Worm (Caenorhabditis elegans): ENCODE measurements around the gene gmeb-3.

Gene gmeb-3

ce11 chrIII:3797180-3798026 is 29.1 kb downstream of the gmeb-3 start:
- TF ChIP-seq hnd-1 (tag; optimal IDR thresholded peaks at IDR 0.05): no peak
- no peak for TF ChIP-seq hmg-4 (GFP tag; optimal IDR thresholded peaks at IDR 0.05)
- TF ChIP-seq sea-1 (GFP tag; conservative IDR thresholded peaks at IDR 0.05): no peak
- TF ChIP-seq F13C5.2 (tag; optimal IDR thresholded peaks at IDR 0.05): no peak
- no peak for TF ChIP-seq flt-1 (GFP tag; IDR thresholded peaks at IDR 0.05)
- no peak for TF ChIP-seq tbx-37 (GFP tag; conservative IDR thresholded peaks at IDR 0.05)
- no peak for TF ChIP-seq ceh-13 (GFP tag; optimal IDR thresholded peaks at IDR 0.05)
- TF ChIP-seq hmbx-1 (tag; optimal IDR thresholded peaks at IDR 0.05): no peak
- TF ChIP-seq pes-1 (GFP tag; IDR thresholded peaks at IDR 0.05): no peak
- TF ChIP-seq scrt-1 (GFP tag; IDR thresholded peaks at IDR 0.05): no peak
- TF ChIP-seq B0310.2 (tag; optimal IDR thresholded peaks at IDR 0.05): no peak
- no peak for TF ChIP-seq aly-1 (tag; optimal IDR thresholded peaks at IDR 0.05)
- TF ChIP-seq ets-7 (tag; optimal IDR thresholded peaks at IDR 0.05): no peak
- no peak for TF ChIP-seq ama-1 (optimal IDR thresholded peaks at IDR 0.05)
- no peak for TF ChIP-seq tbx-11 (GFP tag; IDR thresholded peaks at IDR 0.05)
- no peak for TF ChIP-seq tra-4 (tag; optimal IDR thresholded peaks at IDR 0.05)
- TF ChIP-seq ceh-36 (tag; optimal IDR thresholded peaks at IDR 0.05): no peak

- TF ChIP-seq hmg-4 (GFP tag; optimal IDR thresholded peaks at IDR 0.05) (no peak), tbx-37 (GFP tag; conservative IDR thresholded peaks at IDR 0.05) (no peak), tra-4 (tag; optimal IDR thresholded peaks at IDR 0.05) (no peak), tbx-11 (GFP tag; IDR thresholded peaks at IDR 0.05) (no peak)
Observed at ce11 chrIII:3798416-3798815, 30.1 kb downstream of the gmeb-3 start.

ce11 chrIII:3799213-3799612 is 30.9 kb downstream of the gmeb-3 start:
- TF ChIP-seq ama-1 (optimal IDR thresholded peaks at IDR 0.05) (no peak), ceh-13 (GFP tag; optimal IDR thresholded peaks at IDR 0.05) (no peak), hnd-1 (tag; optimal IDR thresholded peaks at IDR 0.05) (no peak), flt-1 (GFP tag; IDR thresholded peaks at IDR 0.05) (no peak), hmbx-1 (tag; optimal IDR thresholded peaks at IDR 0.05) (no peak), aly-1 (tag; optimal IDR thresholded peaks at IDR 0.05) (no peak), tbx-37 (GFP tag; conservative IDR thresholded peaks at IDR 0.05) (no peak), tra-4 (tag; optimal IDR thresholded peaks at IDR 0.05) (no peak), scrt-1 (GFP tag; IDR thresholded peaks at IDR 0.05) (no peak)

ce11 chrIII:3800240-3800933 is 32.1 kb downstream of the gmeb-3 start, which contains the start of gene mtm-3:
TSS of gene mtm-3 (minus strand) at chrIII:3800467.
- TF ChIP-seq hmg-4 (GFP tag; optimal IDR thresholded peaks at IDR 0.05) (no peak), tra-4 (tag; optimal IDR thresholded peaks at IDR 0.05) (no peak), tbx-37 (GFP tag; conservative IDR thresholded peaks at IDR 0.05) (no peak), F13C5.2 (tag; optimal IDR thresholded peaks at IDR 0.05) (no peak), pes-1 (GFP tag; IDR thresholded peaks at IDR 0.05) (no peak), ceh-13 (GFP tag; optimal IDR thresholded peaks at IDR 0.05) (no peak), ets-7 (tag; optimal IDR thresholded peaks at IDR 0.05) (no peak), B0310.2 (tag; optimal IDR thresholded peaks at IDR 0.05) (no peak), ama-1 (optimal IDR thresholded peaks at IDR 0.05) (no peak), sea-1 (GFP tag; conservative IDR thresholded peaks at IDR 0.05) (no peak), hmbx-1 (tag; optimal IDR thresholded peaks at IDR 0.05) (no peak), tbx-11 (GFP tag; IDR thresholded peaks at IDR 0.05) (no peak), ceh-36 (tag; optimal IDR thresholded peaks at IDR 0.05) (no peak), flt-1 (GFP tag; IDR thresholded peaks at IDR 0.05) (no peak), hnd-1 (tag; optimal IDR thresholded peaks at IDR 0.05) (no peak), aly-1 (tag; optimal IDR thresholded peaks at IDR 0.05) (no peak), scrt-1 (GFP tag; IDR thresholded peaks at IDR 0.05) (no peak)

ce11 chrIII:3800934-3801252 is 32.6 kb downstream of the gmeb-3 start:
- no peak for TF ChIP-seq sea-1 (GFP tag; conservative IDR thresholded peaks at IDR 0.05)
- TF ChIP-seq hnd-1 (tag; optimal IDR thresholded peaks at IDR 0.05): no peak
- no peak for TF ChIP-seq hmg-4 (GFP tag; optimal IDR thresholded peaks at IDR 0.05)
- TF ChIP-seq B0310.2 (tag; optimal IDR thresholded peaks at IDR 0.05): no peak
- TF ChIP-seq ama-1 (optimal IDR thresholded peaks at IDR 0.05): no peak
- TF ChIP-seq F13C5.2 (tag; optimal IDR thresholded peaks at IDR 0.05): no peak
- no peak for TF ChIP-seq aly-1 (tag; optimal IDR thresholded peaks at IDR 0.05)
- no peak for TF ChIP-seq ceh-13 (GFP tag; optimal IDR thresholded peaks at IDR 0.05)
- no peak for TF ChIP-seq tbx-37 (GFP tag; conservative IDR thresholded peaks at IDR 0.05)
- no peak for TF ChIP-seq hmbx-1 (tag; optimal IDR thresholded peaks at IDR 0.05)
- no peak for TF ChIP-seq tbx-11 (GFP tag; IDR thresholded peaks at IDR 0.05)
- TF ChIP-seq ceh-36 (tag; optimal IDR thresholded peaks at IDR 0.05): no peak
- TF ChIP-seq scrt-1 (GFP tag; IDR thresholded peaks at IDR 0.05): no peak
- TF ChIP-seq tra-4 (tag; optimal IDR thresholded peaks at IDR 0.05): no peak
- TF ChIP-seq pes-1 (GFP tag; IDR thresholded peaks at IDR 0.05): no peak
- no peak for TF ChIP-seq flt-1 (GFP tag; IDR thresholded peaks at IDR 0.05)

ce11 chrIII:3801379-3801894 is 33.1 kb downstream of the gmeb-3 start:
- TF ChIP-seq ceh-36 (tag; optimal IDR thresholded peaks at IDR 0.05): peak; percentile 55
- no peak for TF ChIP-seq ceh-13 (GFP tag; optimal IDR thresholded peaks at IDR 0.05)
- no peak for TF ChIP-seq B0310.2 (tag; optimal IDR thresholded peaks at IDR 0.05)
- TF ChIP-seq hmbx-1 (tag; optimal IDR thresholded peaks at IDR 0.05): no peak
- TF ChIP-seq pes-1 (GFP tag; IDR thresholded peaks at IDR 0.05): peak; percentile 43
- peak; percentile 84 for TF ChIP-seq hmg-4 (GFP tag; optimal IDR thresholded peaks at IDR 0.05)
- no peak for TF ChIP-seq sea-1 (GFP tag; conservative IDR thresholded peaks at IDR 0.05)
- TF ChIP-seq ets-7 (tag; optimal IDR thresholded peaks at IDR 0.05): no peak
- peak; percentile 66 for TF ChIP-seq F13C5.2 (tag; optimal IDR thresholded peaks at IDR 0.05)

- no peak for TF ChIP-seq tbx-11 (GFP tag; IDR thresholded peaks at IDR 0.05)
- no peak for TF ChIP-seq tra-4 (tag; optimal IDR thresholded peaks at IDR 0.05)
- TF ChIP-seq ceh-36 (tag; optimal IDR thresholded peaks at IDR 0.05): no peak
- no peak for TF ChIP-seq hmbx-1 (tag; optimal IDR thresholded peaks at IDR 0.05)
- TF ChIP-seq sea-1 (GFP tag; conservative IDR thresholded peaks at IDR 0.05): no peak
- no peak for TF ChIP-seq F13C5.2 (tag; optimal IDR thresholded peaks at IDR 0.05)
- TF ChIP-seq scrt-1 (GFP tag; IDR thresholded peaks at IDR 0.05): no peak
- no peak for TF ChIP-seq hmg-4 (GFP tag; optimal IDR thresholded peaks at IDR 0.05)
- no peak for TF ChIP-seq tbx-37 (GFP tag; conservative IDR thresholded peaks at IDR 0.05)
- no peak for TF ChIP-seq hnd-1 (tag; optimal IDR thresholded peaks at IDR 0.05)
- TF ChIP-seq flt-1 (GFP tag; IDR thresholded peaks at IDR 0.05): no peak
- no peak for TF ChIP-seq ama-1 (optimal IDR thresholded peaks at IDR 0.05)
- TF ChIP-seq ets-7 (tag; optimal IDR thresholded peaks at IDR 0.05): no peak
- TF ChIP-seq pes-1 (GFP tag; IDR thresholded peaks at IDR 0.05): no peak
- no peak for TF ChIP-seq ceh-13 (GFP tag; optimal IDR thresholded peaks at IDR 0.05)
Observed at ce11 chrIII:3803113-3803512, 34.8 kb downstream of the gmeb-3 start.
